Worm (Caenorhabditis elegans): Measurements from ENCODE around the gene ceh-60.

Gene ceh-60

ce11 chrX:6530046-6530445, at the start of gene ceh-60:
TSS of gene ceh-60 (minus strand) at chrX:6530146.
- TF ChIP-seq hnd-1 (tag; optimal IDR thresholded peaks at IDR 0.05) (no peak), sea-1 (GFP tag; conservative IDR thresholded peaks at IDR 0.05) (no peak), B0310.2 (tag; optimal IDR thresholded peaks at IDR 0.05) (no peak), tbx-11 (GFP tag; IDR thresholded peaks at IDR 0.05) (no peak), ceh-36 (tag; optimal IDR thresholded peaks at IDR 0.05) (no peak), scrt-1 (GFP tag; IDR thresholded peaks at IDR 0.05) (no peak), ets-7 (tag; optimal IDR thresholded peaks at IDR 0.05) (no peak), ceh-13 (GFP tag; optimal IDR thresholded peaks at IDR 0.05) (no peak)

ce11 chrX:6575992-6576391, 46.0 kb upstream of the ceh-60 start:
- TF ChIP-seq hmg-4 (GFP tag; optimal IDR thresholded peaks at IDR 0.05) (no peak), aly-1 (tag; optimal IDR thresholded peaks at IDR 0.05) (no peak), hmbx-1 (tag; optimal IDR thresholded peaks at IDR 0.05) (no peak), tra-4 (tag; optimal IDR thresholded peaks at IDR 0.05) (no peak), ets-7 (tag; optimal IDR thresholded peaks at IDR 0.05) (no peak), B0310.2 (tag; optimal IDR thresholded peaks at IDR 0.05) (no peak), ceh-13 (GFP tag; optimal IDR thresholded peaks at IDR 0.05) (no peak), sea-1 (GFP tag; conservative IDR thresholded peaks at IDR 0.05) (no peak), scrt-1 (GFP tag; IDR thresholded peaks at IDR 0.05) (no peak), ceh-36 (tag; optimal IDR thresholded peaks at IDR 0.05) (no peak), ama-1 (optimal IDR thresholded peaks at IDR 0.05) (no peak), pes-1 (GFP tag; IDR thresholded peaks at IDR 0.05) (no peak), tbx-11 (GFP tag; IDR thresholded peaks at IDR 0.05) (no peak), flt-1 (GFP tag; IDR thresholded peaks at IDR 0.05) (no peak), tbx-37 (GFP tag; conservative IDR thresholded peaks at IDR 0.05) (no peak), F13C5.2 (tag; optimal IDR thresholded peaks at IDR 0.05) (no peak), hnd-1 (tag; optimal IDR thresholded peaks at IDR 0.05) (no peak)

- TF ChIP-seq pes-1 (GFP tag; IDR thresholded peaks at IDR 0.05) (no peak), hmg-4 (GFP tag; optimal IDR thresholded peaks at IDR 0.05) (no peak), aly-1 (tag; optimal IDR thresholded peaks at IDR 0.05) (no peak), scrt-1 (GFP tag; IDR thresholded peaks at IDR 0.05) (no peak), ama-1 (optimal IDR thresholded peaks at IDR 0.05) (no peak), ets-7 (tag; optimal IDR thresholded peaks at IDR 0.05) (no peak), F13C5.2 (tag; optimal IDR thresholded peaks at IDR 0.05) (no peak), tbx-37 (GFP tag; conservative IDR thresholded peaks at IDR 0.05) (no peak), B0310.2 (tag; optimal IDR thresholded peaks at IDR 0.05) (no peak), hmbx-1 (tag; optimal IDR thresholded peaks at IDR 0.05) (no peak), tbx-11 (GFP tag; IDR thresholded peaks at IDR 0.05) (no peak)
These were observed 43.0 kb upstream of the ceh-60 start for ce11 chrX:6572987-6573386.

- TF ChIP-seq aly-1 (tag; optimal IDR thresholded peaks at IDR 0.05) (no peak), B0310.2 (tag; optimal IDR thresholded peaks at IDR 0.05) (no peak), sea-1 (GFP tag; conservative IDR thresholded peaks at IDR 0.05) (no peak), hmg-4 (GFP tag; optimal IDR thresholded peaks at IDR 0.05) (no peak), F13C5.2 (tag; optimal IDR thresholded peaks at IDR 0.05) (no peak), ama-1 (optimal IDR thresholded peaks at IDR 0.05) (no peak), scrt-1 (GFP tag; IDR thresholded peaks at IDR 0.05) (no peak), ets-7 (tag; optimal IDR thresholded peaks at IDR 0.05) (no peak), tra-4 (tag; optimal IDR thresholded peaks at IDR 0.05) (no peak), tbx-11 (GFP tag; IDR thresholded peaks at IDR 0.05) (no peak), tbx-37 (GFP tag; conservative IDR thresholded peaks at IDR 0.05) (no peak), pes-1 (GFP tag; IDR thresholded peaks at IDR 0.05) (no peak), hnd-1 (tag; optimal IDR thresholded peaks at IDR 0.05) (no peak), flt-1 (GFP tag; IDR thresholded peaks at IDR 0.05) (no peak), ceh-13 (GFP tag; optimal IDR thresholded peaks at IDR 0.05) (no peak), hmbx-1 (tag; optimal IDR thresholded peaks at IDR 0.05) (no peak), ceh-36 (tag; optimal IDR thresholded peaks at IDR 0.05) (no peak)
These were observed 39.7 kb upstream of the ceh-60 start, which contains the start of gene dop-3 for ce11 chrX:6569624-6570023. TSS of gene dop-3 (minus strand) at chrX:6569724.

- TF ChIP-seq scrt-1 (GFP tag; IDR thresholded peaks at IDR 0.05) (no peak), hmbx-1 (tag; optimal IDR thresholded peaks at IDR 0.05) (no peak), ceh-13 (GFP tag; optimal IDR thresholded peaks at IDR 0.05) (no peak), aly-1 (tag; optimal IDR thresholded peaks at IDR 0.05) (no peak), ceh-36 (tag; optimal IDR thresholded peaks at IDR 0.05) (no peak), B0310.2 (tag; optimal IDR thresholded peaks at IDR 0.05) (no peak), ets-7 (tag; optimal IDR thresholded peaks at IDR 0.05) (no peak), sea-1 (GFP tag; conservative IDR thresholded peaks at IDR 0.05) (no peak), tra-4 (tag; optimal IDR thresholded peaks at IDR 0.05) (no peak), tbx-37 (GFP tag; conservative IDR thresholded peaks at IDR 0.05) (no peak), hnd-1 (tag; optimal IDR thresholded peaks at IDR 0.05) (no peak), ama-1 (optimal IDR thresholded peaks at IDR 0.05) (no peak), tbx-11 (GFP tag; IDR thresholded peaks at IDR 0.05) (no peak), flt-1 (GFP tag; IDR thresholded peaks at IDR 0.05) (no peak)
These were observed 32.5 kb upstream of the ceh-60 start, which contains the start of gene aaim-1 for ce11 chrX:6562378-6562856. TSS of gene aaim-1 (minus strand) at chrX:6562428.

ce11 chrX:6560495-6560894, 30.5 kb upstream of the ceh-60 start:
- TF ChIP-seq scrt-1 (GFP tag; IDR thresholded peaks at IDR 0.05) (no peak), pes-1 (GFP tag; IDR thresholded peaks at IDR 0.05) (no peak), tbx-11 (GFP tag; IDR thresholded peaks at IDR 0.05) (no peak), sea-1 (GFP tag; conservative IDR thresholded peaks at IDR 0.05) (no peak), ceh-13 (GFP tag; optimal IDR thresholded peaks at IDR 0.05) (no peak), tbx-37 (GFP tag; conservative IDR thresholded peaks at IDR 0.05) (no peak), F13C5.2 (tag; optimal IDR thresholded peaks at IDR 0.05) (no peak), B0310.2 (tag; optimal IDR thresholded peaks at IDR 0.05) (no peak), ets-7 (tag; optimal IDR thresholded peaks at IDR 0.05) (no peak), hnd-1 (tag; optimal IDR thresholded peaks at IDR 0.05) (no peak)

ce11 chrX:6553634-6554033, 23.7 kb upstream of the ceh-60 start:
- TF ChIP-seq hmg-4 (GFP tag; optimal IDR thresholded peaks at IDR 0.05) (no peak), F13C5.2 (tag; optimal IDR thresholded peaks at IDR 0.05) (no peak), ets-7 (tag; optimal IDR thresholded peaks at IDR 0.05) (no peak), tbx-37 (GFP tag; conservative IDR thresholded peaks at IDR 0.05) (no peak), aly-1 (tag; optimal IDR thresholded peaks at IDR 0.05) (no peak), pes-1 (GFP tag; IDR thresholded peaks at IDR 0.05) (no peak), tbx-11 (GFP tag; IDR thresholded peaks at IDR 0.05) (no peak), hmbx-1 (tag; optimal IDR thresholded peaks at IDR 0.05) (no peak), ama-1 (optimal IDR thresholded peaks at IDR 0.05) (no peak), scrt-1 (GFP tag; IDR thresholded peaks at IDR 0.05) (no peak), ceh-13 (GFP tag; optimal IDR thresholded peaks at IDR 0.05) (no peak), flt-1 (GFP tag; IDR thresholded peaks at IDR 0.05) (no peak), B0310.2 (tag; optimal IDR thresholded peaks at IDR 0.05) (no peak), hnd-1 (tag; optimal IDR thresholded peaks at IDR 0.05) (no peak), sea-1 (GFP tag; conservative IDR thresholded peaks at IDR 0.05) (no peak), ceh-36 (tag; optimal IDR thresholded peaks at IDR 0.05) (no peak), tra-4 (tag; optimal IDR thresholded peaks at IDR 0.05) (no peak)

All from whole organism, early embryonic.